Fruit fly (Drosophila melanogaster): ENCODE data around the gene nmo.

Gene nmo

DNA sequence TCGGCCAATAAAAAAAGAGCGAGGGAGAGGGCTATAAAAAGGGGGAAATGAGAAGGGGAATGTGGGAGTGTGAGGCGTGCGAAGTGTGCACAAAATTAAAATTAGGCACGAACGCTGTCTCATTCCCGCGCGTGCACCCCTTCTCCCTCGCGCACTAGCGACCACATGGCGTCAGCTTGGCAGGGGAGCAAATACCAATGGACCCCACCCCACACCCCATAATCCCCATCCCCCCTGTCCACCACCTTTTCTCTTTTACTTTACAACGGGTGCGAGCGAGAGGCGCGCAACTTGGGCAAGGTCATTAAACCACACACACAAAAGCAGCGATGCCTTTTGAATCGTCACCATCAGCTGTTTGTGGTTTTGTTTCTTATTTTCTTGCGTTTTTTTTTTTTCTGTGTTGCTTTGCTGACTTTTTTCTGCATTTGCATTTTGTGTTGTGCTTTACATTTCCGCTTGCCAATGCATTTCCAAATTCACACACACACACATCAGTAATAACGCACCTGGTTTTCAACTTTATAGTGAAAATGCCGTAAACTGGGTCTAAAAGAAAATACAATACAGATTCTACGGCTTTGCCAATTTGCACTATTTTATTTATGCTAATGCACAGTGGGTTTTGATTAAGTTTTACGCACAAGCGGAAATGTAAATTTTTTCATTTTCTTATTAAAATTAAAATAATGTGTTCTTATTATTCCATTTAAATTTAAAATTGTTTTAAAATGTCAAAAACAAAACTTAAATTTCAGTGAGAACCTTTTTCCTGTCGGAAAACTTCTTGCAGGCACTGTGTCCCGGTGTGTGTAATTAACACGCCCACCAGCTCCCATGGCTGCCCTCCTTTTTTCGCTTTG, 45.7 kb downstream of the nmo start (continued):
- TF ChIP-seq Sox102F (GFP tag; optimal IDR thresholded peaks at IDR 0.05) (peak; percentile 70), pdm3 (GFP tag; optimal IDR thresholded peaks at IDR 0.05) (peak; percentile 57), Smox (GFP tag; optimal IDR thresholded peaks at IDR 0.05) (peak; percentile 64), CG10631 (GFP tag; optimal IDR thresholded peaks at IDR 0.05) (peak; percentile 57), Blimp-1 (GFP tag; optimal IDR thresholded peaks at IDR 0.05) (no peak), Gug (GFP tag; IDR thresholded peaks at IDR 0.05) (peak; percentile 38; the same call in 1 of the 2 replicates), CG8119 (GFP tag; IDR thresholded peaks at IDR 0.05) (peak; percentile 77), salr (GFP tag; optimal IDR thresholded peaks at IDR 0.05) (peak in 1 of 2 experiments; percentile 49), CG31627 (GFP tag; optimal IDR thresholded peaks at IDR 0.05) (peak; percentile 63), CG11294 (GFP tag; IDR thresholded peaks at IDR 0.05) (peak; percentile 61; the same call in 1 of the 2 replicates), OdsH (GFP tag; optimal IDR thresholded peaks at IDR 0.05) (peak; percentile 73), Lpt (GFP tag; optimal IDR thresholded peaks at IDR 0.05) (peak; percentile 25), CG6854 (GFP tag; optimal IDR thresholded peaks at IDR 0.05) (no peak), Met (GFP tag; optimal IDR thresholded peaks at IDR 0.05) (peak; percentile 68), net (GFP tag; optimal IDR thresholded peaks at IDR 0.05) (peak; percentile 36), eg (GFP tag; IDR thresholded peaks at IDR 0.05) (peak; percentile 67; the same call in 2 of the 3 replicates), Sox14 (GFP tag; optimal IDR thresholded peaks at IDR 0.05) (peak; percentile 66), CG11902 (GFP tag; optimal IDR thresholded peaks at IDR 0.05) (peak; percentile 15), CG8632 (GFP tag; optimal IDR thresholded peaks at IDR 0.05) (peak; percentile 47), CG9139 (GFP tag; optimal IDR thresholded peaks at IDR 0.05) (peak; percentile 19), achi (GFP tag; optimal IDR thresholded peaks at IDR 0.05) (peak; percentile 47), CG6276 (GFP tag; optimal IDR thresholded peaks at IDR 0.05) (peak; percentile 56), Ets21C (GFP tag; optimal IDR thresholded peaks at IDR 0.05) (peak; percentile 41), topi (GFP tag; optimal IDR thresholded peaks at IDR 0.05) (peak; percentile 43), Sox15 (GFP tag; optimal IDR thresholded peaks at IDR 0.05) (peak; percentile 54), CG6792 (GFP tag; optimal IDR thresholded peaks at IDR 0.05) (peak; percentile 47), CG34406 (GFP tag; optimal IDR thresholded peaks at IDR 0.05) (peak; percentile 60), dac (GFP tag; optimal IDR thresholded peaks at IDR 0.05) (no peak)

- TF ChIP-seq topi (GFP tag; optimal IDR thresholded peaks at IDR 0.05) (no peak), CG11762 (GFP tag; optimal IDR thresholded peaks at IDR 0.05; ENCODE audit: insufficient read depth) (no peak), CG15336 (GFP tag; IDR thresholded peaks at IDR 0.05) (no peak), Hr39 (GFP tag; optimal IDR thresholded peaks at IDR 0.05) (no peak), fd85E (GFP tag; optimal IDR thresholded peaks at IDR 0.05) (no peak), CG32006 (GFP tag; optimal IDR thresholded peaks at IDR 0.05) (no peak), ss (GFP tag; optimal IDR thresholded peaks at IDR 0.05) (peak in 1 of 2 experiments; percentile 80), Hr4 (GFP tag; optimal IDR thresholded peaks at IDR 0.05) (no peak)
Observed at dm6 chr3L:8027212-8027611, 48.4 kb downstream of the nmo start.

dm6 chr3L:8027666-8028314, 48.9 kb downstream of the nmo start:
- TF ChIP-seq CG34406 (GFP tag; optimal IDR thresholded peaks at IDR 0.05) (peak; percentile 76), CG7368 (GFP tag; optimal IDR thresholded peaks at IDR 0.05) (peak; percentile 19), Hr39 (GFP tag; optimal IDR thresholded peaks at IDR 0.05) (peak; percentile 37), Met (GFP tag; optimal IDR thresholded peaks at IDR 0.05) (peak; percentile 68), CG3919 (GFP tag; optimal IDR thresholded peaks at IDR 0.05) (peak; percentile 71), Sox15 (GFP tag; optimal IDR thresholded peaks at IDR 0.05) (peak; percentile 52), CG9139 (GFP tag; optimal IDR thresholded peaks at IDR 0.05) (peak; percentile 67), pdm3 (GFP tag; optimal IDR thresholded peaks at IDR 0.05) (peak; percentile 53), CG10669 (GFP tag; optimal IDR thresholded peaks at IDR 0.05) (peak; percentile 76), svp (GFP tag) (peak; percentile 87), CG10631 (GFP tag; optimal IDR thresholded peaks at IDR 0.05) (peak; percentile 78), Lpt (GFP tag; optimal IDR thresholded peaks at IDR 0.05) (peak; percentile 59), CG3032 (tag; optimal IDR thresholded peaks at IDR 0.05) (peak; percentile 79), CG15336 (GFP tag; IDR thresholded peaks at IDR 0.05) (peak; percentile 69), OdsH (GFP tag; optimal IDR thresholded peaks at IDR 0.05) (peak; percentile 81), Hr38 (GFP tag; optimal IDR thresholded peaks at IDR 0.05) (no peak), Smox (GFP tag; optimal IDR thresholded peaks at IDR 0.05) (peak; percentile 70), Gug (GFP tag; IDR thresholded peaks at IDR 0.05) (peak; percentile 37; the same call in 1 of the 2 replicates), CG6792 (GFP tag; optimal IDR thresholded peaks at IDR 0.05) (peak; percentile 73), Sox14 (GFP tag; optimal IDR thresholded peaks at IDR 0.05) (peak; percentile 58), acj6 (GFP tag; optimal IDR thresholded peaks at IDR 0.05) (peak; percentile 78), lz (GFP tag; optimal IDR thresholded peaks at IDR 0.05) (peak; percentile 49), Eip78C (GFP tag) (peak; percentile 94), CG8632 (GFP tag; optimal IDR thresholded peaks at IDR 0.05) (peak; percentile 84)

All from whole organism, prepupa.